Fruit fly (Drosophila melanogaster) whole organism, embryonic: ENCODE measurements around the gene MESR3.
A peak's percentile ranks its signal among the peaks of the same experiment; 100 is the strongest.

Experiments used
- Abd-B ChIP-seq: fragments of 200-800 bp; sonication (Bioruptor generic); optimal IDR thresholded peaks from 2 replicates; lab custom pipeline; 2018; ENCODE audit warnings: missing biosample characterization, mild to moderate bottlenecking, missing genetic modification characterization, moderate library complexity
- Aef1 ChIP-seq: fragments of 200-800 bp; sonication (Bioruptor generic); IDR thresholded peaks from 3 replicates; pipeline ENCODE4 v1.3.6; 2022; ENCODE audit warnings: missing biosample characterization, missing genetic modification characterization
- Blimp-1 ChIP-seq: fragments of 200-800 bp; sonication (Bioruptor generic); optimal IDR thresholded peaks from 3 replicates; lab custom pipeline; 2018; ENCODE audit warnings: missing biosample characterization, missing genetic modification characterization, mild to moderate bottlenecking, moderate library complexity, missing genetic modification reagents
- CG10274 ChIP-seq: fragments of 200-800 bp; sonication (Bioruptor generic); optimal IDR thresholded peaks from 3 replicates; lab custom pipeline; 2017; ENCODE audit warnings: missing biosample characterization, mild to moderate bottlenecking, missing genetic modification characterization
- CG10462 ChIP-seq: fragments of 200-800 bp; sonication (Bioruptor generic); optimal IDR thresholded peaks from 2 replicates; lab custom pipeline; 2016; ENCODE audit warnings: missing biosample characterization, missing genetic modification characterization
- CG10959 ChIP-seq: fragments of 200-800 bp; sonication (Bioruptor generic); IDR thresholded peaks from 2 replicates; pipeline ENCODE4 v1.3.6; 2022; ENCODE audit warnings: missing biosample characterization, missing genetic modification characterization
- CG11093 ChIP-seq: fragments of 200-800 bp; sonication (Bioruptor generic); IDR thresholded peaks from 3 replicates; pipeline ENCODE4 v1.3.6; 2022; ENCODE audit warnings: missing biosample characterization, missing genetic modification characterization
- CG11398 ChIP-seq: fragments of 200-800 bp; sonication (Bioruptor generic); optimal IDR thresholded peaks from 2 replicates; lab custom pipeline; 2016; ENCODE audit warnings: missing biosample characterization, missing genetic modification characterization
- CG11696 ChIP-seq: fragments of 200-800 bp; sonication (Bioruptor generic); IDR thresholded peaks from 2 replicates; pipeline ENCODE4 v1.3.6; 2022; ENCODE audit warnings: missing biosample characterization, missing genetic modification characterization
- CG13775 ChIP-seq: fragments of 200-800 bp; sonication (Bioruptor generic); optimal IDR thresholded peaks from 3 replicates; lab custom pipeline; 2017; ENCODE audit warnings: missing biosample characterization, mild to moderate bottlenecking, missing genetic modification characterization
- CG14710 ChIP-seq: fragments of 200-800 bp; sonication (Bioruptor generic); optimal IDR thresholded peaks from 3 replicates; lab custom pipeline; 2019; ENCODE audit warnings: missing biosample characterization, mild to moderate bottlenecking, missing genetic modification characterization, moderate library complexity
- CG15011 ChIP-seq: fragments of 200-800 bp; sonication (Bioruptor generic); optimal IDR thresholded peaks from 3 replicates; lab custom pipeline; 2018; ENCODE audit warnings: missing biosample characterization, mild to moderate bottlenecking, missing genetic modification characterization
- CG16779 ChIP-seq: fragments of 200-800 bp; sonication (Bioruptor generic); IDR thresholded peaks from 2 replicates; pipeline ENCODE4 v1.3.6; 2022; ENCODE audit warnings: missing biosample characterization, missing genetic modification characterization
- CG18764 ChIP-seq: fragments of 200-800 bp; sonication (Bioruptor generic); optimal IDR thresholded peaks from 3 replicates; lab custom pipeline; 2016; ENCODE audit warnings: missing biosample characterization, missing genetic modification characterization
- CG2129 ChIP-seq: fragments of 200-800 bp; sonication (Bioruptor generic); IDR thresholded peaks from 2 replicates; pipeline ENCODE4 v1.3.6; 2022; ENCODE audit warnings: missing biosample characterization, missing genetic modification characterization; ENCODE audit not compliant: partially characterized antibody
- CG30020 ChIP-seq: fragments of 200-800 bp; optimal IDR thresholded peaks from 2 replicates; lab custom pipeline; 2019; ENCODE audit warnings: missing biosample characterization, mild to moderate bottlenecking, missing genetic modification characterization, moderate library complexity
- CG31388 ChIP-seq: fragments of 200-800 bp; sonication (Bioruptor generic); optimal IDR thresholded peaks from 2 replicates; lab custom pipeline; 2016; ENCODE audit warnings: missing biosample characterization, missing genetic modification characterization
- CG34224 ChIP-seq: fragments of 200-800 bp; sonication (Bioruptor generic); IDR thresholded peaks from 3 replicates; pipeline ENCODE4 v1.3.6; 2022; ENCODE audit warnings: missing biosample characterization, missing genetic modification characterization; ENCODE audit not compliant: partially characterized antibody
- CG4282 ChIP-seq: fragments of 200-800 bp; sonication (Bioruptor generic); optimal IDR thresholded peaks from 2 replicates; lab custom pipeline; 2016; ENCODE audit warnings: missing biosample characterization, missing genetic modification characterization
- CG4617 ChIP-seq: fragments of 200-800 bp; sonication (Bioruptor generic); optimal IDR thresholded peaks from 3 replicates; lab custom pipeline; 2016; ENCODE audit warnings: missing biosample characterization, missing genetic modification characterization, borderline replicate concordance
- CG4730 ChIP-seq: fragments of 200-800 bp; sonication (Bioruptor generic); IDR thresholded peaks from 2 replicates; pipeline ENCODE4 v1.3.6; 2022; ENCODE audit warnings: missing biosample characterization, missing genetic modification characterization
- CG7839 ChIP-seq: fragments of 200-800 bp; sonication (Bioruptor generic); optimal IDR thresholded peaks from 3 replicates; lab custom pipeline; 2018; ENCODE audit warnings: missing biosample characterization, mild to moderate bottlenecking, missing genetic modification characterization, moderate library complexity
- Dref ChIP-seq: fragments of 200-800 bp; sonication (Bioruptor generic); IDR thresholded peaks from 2 replicates; pipeline ENCODE4 v1.3.6; 2022; ENCODE audit warnings: missing biosample characterization, missing genetic modification characterization
- Hand ChIP-seq: fragments of 200-800 bp; sonication (Bioruptor generic); optimal IDR thresholded peaks from 2 replicates; lab custom pipeline; 2017; ENCODE audit warnings: mild to moderate bottlenecking, missing biosample characterization, missing genetic modification reagents, missing genetic modification characterization
- HmgD ChIP-seq: fragments of 200-800 bp; sonication (Bioruptor generic); optimal IDR thresholded peaks from 3 replicates; lab custom pipeline; 2016; ENCODE audit warnings: missing biosample characterization, missing genetic modification characterization
- Hmr ChIP-seq: fragments of 200-800 bp; sonication (Bioruptor generic); optimal IDR thresholded peaks from 3 replicates; lab custom pipeline; 2017; ENCODE audit warnings: mild to moderate bottlenecking, missing biosample characterization, missing genetic modification reagents, missing genetic modification characterization
- MTF-1 ChIP-seq: fragments of 200-800 bp; sonication (Bioruptor generic); optimal IDR thresholded peaks from 2 replicates; lab custom pipeline; 2018; ENCODE audit warnings: missing biosample characterization, mild to moderate bottlenecking, missing genetic modification characterization, borderline replicate concordance
- Nf-YA ChIP-seq: fragments of 200-800 bp; sonication (Bioruptor generic); IDR thresholded peaks from 2 replicates; pipeline ENCODE4 v1.3.6; 2022; ENCODE audit warnings: missing biosample characterization, missing genetic modification characterization
- Opbp ChIP-seq: fragments of 200-800 bp; sonication (Bioruptor generic); IDR thresholded peaks from 3 replicates; pipeline ENCODE4 v1.3.6; 2022; ENCODE audit warnings: missing biosample characterization, missing genetic modification characterization; ENCODE audit not compliant: partially characterized antibody
- Rx ChIP-seq: fragments of 200-800 bp; sonication (Bioruptor generic); IDR thresholded peaks from 2 replicates; pipeline ENCODE4 v1.3.6; 2022; ENCODE audit warnings: missing biosample characterization, missing genetic modification characterization
- Sox100B ChIP-seq: fragments of 200-800 bp; sonication (Bioruptor generic); optimal IDR thresholded peaks from 3 replicates; lab custom pipeline; 2018; ENCODE audit warnings: missing biosample characterization, mild to moderate bottlenecking, missing genetic modification characterization
- Sry-β ChIP-seq: fragments of 200-800 bp; sonication (Bioruptor generic); optimal IDR thresholded peaks from 2 replicates; lab custom pipeline; 2018; ENCODE audit warnings: missing biosample characterization, mild to moderate bottlenecking, missing genetic modification characterization, moderate library complexity
- ac ChIP-seq: fragments of 200-800 bp; sonication (Bioruptor generic); optimal IDR thresholded peaks from 3 replicates; lab custom pipeline; 2017; ENCODE audit warnings: missing biosample characterization, mild to moderate bottlenecking, missing genetic modification characterization
- bbx ChIP-seq: fragments of 200-800 bp; sonication (Bioruptor generic); IDR thresholded peaks from 2 replicates; pipeline ENCODE4 v1.3.6; 2022; ENCODE audit warnings: missing biosample characterization, missing genetic modification characterization; ENCODE audit not compliant: partially characterized antibody
- crol ChIP-seq: fragments of 200-800 bp; sonication (Bioruptor generic); IDR thresholded peaks from 2 replicates; pipeline ENCODE4 v1.3.6; 2022; ENCODE audit warnings: missing biosample characterization, missing genetic modification characterization
- danr ChIP-seq: fragments of 200-800 bp; sonication (Bioruptor generic); IDR thresholded peaks from 2 replicates; pipeline ENCODE4 v1.3.6; 2022; ENCODE audit warnings: missing biosample characterization, missing genetic modification characterization
- dmrt11E ChIP-seq: fragments of 200-800 bp; sonication (Bioruptor generic); optimal IDR thresholded peaks from 3 replicates; lab custom pipeline; 2018; ENCODE audit warnings: missing biosample characterization, mild to moderate bottlenecking, missing genetic modification characterization, moderate library complexity
- gcm ChIP-seq: fragments of 200-800 bp; sonication (Bioruptor generic); optimal IDR thresholded peaks from 2 replicates; lab custom pipeline; 2019; ENCODE audit warnings: missing biosample characterization, mild to moderate bottlenecking, missing genetic modification characterization, moderate library complexity
- hth ChIP-seq: fragments of >200 bp; optimal IDR thresholded peaks from 2 replicates; lab custom pipeline; 2017; ENCODE audit warnings: inconsistent platforms
- inv ChIP-seq: fragments of 200-800 bp; sonication (Bioruptor generic); IDR thresholded peaks from 2 replicates; pipeline ENCODE4 v1.3.6; 2022; ENCODE audit warnings: missing biosample characterization, missing genetic modification characterization; ENCODE audit not compliant: partially characterized antibody
- klu ChIP-seq: fragments of 200-800 bp; sonication (Bioruptor generic); IDR thresholded peaks from 2 replicates; pipeline ENCODE4 v1.3.6; 2022; ENCODE audit warnings: missing biosample characterization, missing genetic modification characterization
- lmd ChIP-seq: fragments of 200-800 bp; sonication (Bioruptor generic); IDR thresholded peaks from 2 replicates; pipeline ENCODE4 v1.3.6; 2022; ENCODE audit warnings: missing biosample characterization, missing genetic modification characterization
- lov ChIP-seq, 2 experiments: fragments of 200-800 bp in 1 of 2; fragments of >200 bp in 1 of 2; sonication (Bioruptor generic) in 1 of 2; IDR thresholded peaks in 1 of 2; optimal IDR thresholded peaks in 1 of 2; 2 replicates in 1 of 2; 3 replicates in 1 of 2; pipeline versions ENCODE4 v1.3.6 to Lab custom; 2017 to 2022; ENCODE audit warnings: missing biosample characterization in 1 of 2, missing genetic modification characterization in 1 of 2
- nmo ChIP-seq: fragments of 200-800 bp; sonication (Bioruptor generic); optimal IDR thresholded peaks from 2 replicates; lab custom pipeline; 2018; ENCODE audit warnings: missing biosample characterization, mild to moderate bottlenecking, missing genetic modification characterization, moderate library complexity
- sens-2 ChIP-seq: fragments of 200-800 bp; sonication (Bioruptor generic); IDR thresholded peaks from 2 replicates; pipeline ENCODE4 v1.3.6; 2022; ENCODE audit warnings: missing biosample characterization, missing genetic modification characterization
- sisA ChIP-seq: fragments of 200-800 bp; sonication (Bioruptor generic); IDR thresholded peaks from 2 replicates; pipeline ENCODE4 v1.3.6; 2022; ENCODE audit warnings: missing biosample characterization, missing genetic modification characterization
- sr ChIP-seq: fragments of 200-800 bp; sonication (Bioruptor generic); IDR thresholded peaks from 3 replicates; pipeline ENCODE4 v1.3.6; 2022; ENCODE audit warnings: missing biosample characterization, missing genetic modification characterization
- tna ChIP-seq: fragments of 200-800 bp; sonication (Bioruptor generic); IDR thresholded peaks from 2 replicates; pipeline ENCODE4 v1.3.6; 2022; ENCODE audit warnings: missing biosample characterization, missing genetic modification characterization; ENCODE audit not compliant: partially characterized antibody
- trem ChIP-seq: fragments of 200-800 bp; optimal IDR thresholded peaks from 3 replicates; lab custom pipeline; 2019; ENCODE audit warnings: missing biosample characterization, mild to moderate bottlenecking, missing genetic modification characterization, moderate library complexity
- wdn ChIP-seq: fragments of 200-800 bp; sonication (Bioruptor generic); IDR thresholded peaks from 2 replicates; pipeline ENCODE4 v1.3.6; 2022; ENCODE audit warnings: missing biosample characterization, missing genetic modification characterization

MESR3 gene

dm6 chr2L:18694724-18695105 lies 77.7 kb downstream of the MESR3 start (continued):
- TF ChIP-seq CG31388 (no peak), gcm (GFP tag; lab: Kevin White, UChicago) (no peak), dmrt11E (tag; lab: Kevin White, UChicago) (peak; percentile 18), hth (no peak), bbx (no peak), CG11093 (GFP tag; lab: Robert Waterston, UW) (no peak), lmd (0 out of 2 replicates have a peak, but pooled peaks have one; percentile 36), klu (GFP tag; lab: Robert Waterston, UW) (no peak), CG4282 (GFP tag; lab: Kevin White, UChicago) (no peak), Nf-YA (no peak), Opbp (GFP tag; lab: Robert Waterston, UW) (no peak), Aef1 (GFP tag; lab: Robert Waterston, UW) (peak; percentile 39; the same call in 2 of the 3 replicates), CG34224 (GFP tag; lab: Robert Waterston, UW) (no peak), CG14710 (tag; lab: Kevin White, UChicago) (no peak), CG11398 (no peak), tna (GFP tag; lab: Robert Waterston, UW) (no peak), sisA (GFP tag; lab: Robert Waterston, UW) (peak; percentile 36; the same call in 1 of the 2 replicates), lov (optimal IDR thresholded peaks at IDR 0.05; lab: Kevin White, UChicago) (no peak), lov (GFP tag; IDR thresholded peaks at IDR 0.05; lab: Robert Waterston, UW) (no peak), sens-2 (peak; percentile 20; the same call in 1 of the 2 replicates), nmo (no peak), wdn (no peak), CG4730 (GFP tag; lab: Robert Waterston, UW) (peak; percentile 14; the same call in 1 of the 2 replicates), MTF-1 (no peak), CG18764 (GFP tag; lab: Kevin White, UChicago) (no peak), sr (GFP tag; lab: Robert Waterston, UW) (no peak), CG10959 (GFP tag; lab: Robert Waterston, UW) (no peak), CG15011 (GFP tag; lab: Kevin White, UChicago) (no peak), CG7839 (peak; percentile 33), CG13775 (GFP tag; lab: Kevin White, UChicago) (peak; percentile 24), ac (no peak), CG30020 (tag; lab: Kevin White, UChicago) (no peak), CG4617 (GFP tag; lab: Kevin White, UChicago) (no peak), CG16779 (GFP tag; lab: Robert Waterston, UW) (no peak), Abd-B (GFP tag; lab: Kevin White, UChicago) (no peak), HmgD (GFP tag; lab: Kevin White, UChicago) (no peak), Rx (GFP tag; lab: Robert Waterston, UW) (no peak), Hand (GFP tag; lab: Kevin White, UChicago) (no peak), crol (no peak), CG2129 (GFP tag; lab: Robert Waterston, UW) (no peak), Sry-β (no peak), CG10462 (GFP tag; lab: Kevin White, UChicago) (no peak), trem (tag; lab: Kevin White, UChicago) (no peak), Blimp-1 (GFP tag; lab: Kevin White, UChicago) (no peak), Hmr (GFP tag; lab: Kevin White, UChicago) (peak; percentile 16), CG10274 (GFP tag; lab: Kevin White, UChicago) (no peak), danr (GFP tag; lab: Robert Waterston, UW) (no peak), CG11696 (GFP tag; lab: Robert Waterston, UW) (peak; percentile 27; the same call in 1 of the 2 replicates), Sox100B (GFP tag; lab: Kevin White, UChicago) (no peak), Dref (GFP tag; lab: Robert Waterston, UW) (no peak), inv (no peak)
